Fruit fly (Drosophila melanogaster): ENCODE measurements around the gene CG9331.
A peak's percentile ranks its signal among the peaks of the same experiment; 100 is the strongest.

CG9331 gene

dm6 chr2L:20787271-20787791, 35.3 kb upstream of the CG9331 start, which contains the start of gene Pomp (continued):
- TF ChIP-seq cad (GFP tag; optimal IDR thresholded peaks at IDR 0.05) (no peak), CG15269 (tag; optimal IDR thresholded peaks at IDR 0.05) (peak; percentile 85), HLH3B (GFP tag; IDR thresholded peaks at IDR 0.05) (peak; percentile 85), CG1529 (GFP tag; optimal IDR thresholded peaks at IDR 0.05) (peak; percentile 66), zf30C (GFP tag; optimal IDR thresholded peaks at IDR 0.05) (peak; percentile 0), sima (GFP tag; optimal IDR thresholded peaks at IDR 0.05) (no peak), insv (GFP tag; optimal IDR thresholded peaks at IDR 0.05) (peak in 1 of 2 experiments; percentile 58), eyg (GFP tag; optimal IDR thresholded peaks at IDR 0.05) (peak; percentile 2), Dbx (GFP tag; IDR thresholded peaks at IDR 0.05) (peak; percentile 81; the same call in 2 of the 3 replicates), psq (GFP tag; optimal IDR thresholded peaks at IDR 0.05) (peak; percentile 29), CG14014 (GFP tag; IDR thresholded peaks at IDR 0.05) (peak; percentile 86), CG32767 (GFP tag; IDR thresholded peaks at IDR 0.05) (peak; percentile 53; the same call in 1 of the 2 replicates), Drgx (GFP tag; IDR thresholded peaks at IDR 0.05) (peak; percentile 82), CG15011 (GFP tag; optimal IDR thresholded peaks at IDR 0.05) (peak; percentile 80), sob (GFP tag; IDR thresholded peaks at IDR 0.05) (peak; percentile 94), CG7987 (GFP tag; optimal IDR thresholded peaks at IDR 0.05) (peak; percentile 80), ken (GFP tag; IDR thresholded peaks at IDR 0.05) (peak; percentile 85), CG9797 (GFP tag; optimal IDR thresholded peaks at IDR 0.05) (peak; percentile 22), fu2 (GFP tag; optimal IDR thresholded peaks at IDR 0.05) (peak; percentile 42), CG1602 (GFP tag; optimal IDR thresholded peaks at IDR 0.05) (peak; percentile 79), nerfin-2 (GFP tag; IDR thresholded peaks at IDR 0.05; ENCODE audit: partially characterized antibody) (0 out of 2 replicates have a peak, but pooled peaks have one; percentile 35), vfl (GFP tag; optimal IDR thresholded peaks at IDR 0.05) (peak; percentile 74), CG4617 (GFP tag; optimal IDR thresholded peaks at IDR 0.05; ENCODE audit: borderline replicate concordance) (peak; percentile 60), CG16815 (GFP tag; optimal IDR thresholded peaks at IDR 0.05) (peak; percentile 70), Nf-YB (GFP tag; optimal IDR thresholded peaks at IDR 0.05) (peak; percentile 61), CG11456 (GFP tag; IDR thresholded peaks at IDR 0.05) (peak; percentile 90), wor (GFP tag; IDR thresholded peaks at IDR 0.05) (peak; percentile 60), CG5180 (GFP tag; optimal IDR thresholded peaks at IDR 0.05) (peak; percentile 53), danr (GFP tag; IDR thresholded peaks at IDR 0.05) (peak; percentile 77; the same call in 1 of the 2 replicates), C15 (GFP tag; IDR thresholded peaks at IDR 0.05) (peak; percentile 80; the same call in 1 of the 3 replicates), HLH54F (GFP tag; optimal IDR thresholded peaks at IDR 0.05) (peak; percentile 62), wek (GFP tag; optimal IDR thresholded peaks at IDR 0.05) (peak; percentile 56), B-H2 (GFP tag; optimal IDR thresholded peaks at IDR 0.05) (peak; percentile 49), CG15514 (GFP tag; optimal IDR thresholded peaks at IDR 0.05) (peak; percentile 88), CG15601 (tag; optimal IDR thresholded peaks at IDR 0.05) (peak; percentile 74), CG16779 (GFP tag; IDR thresholded peaks at IDR 0.05) (peak; percentile 72), CG16863 (GFP tag; optimal IDR thresholded peaks at IDR 0.05) (peak; percentile 97), Dip2 (GFP tag; IDR thresholded peaks at IDR 0.05) (peak; percentile 37; the same call in 1 of the 2 replicates), CG4424 (GFP tag; optimal IDR thresholded peaks at IDR 0.05) (peak; percentile 84), Usf (GFP tag; optimal IDR thresholded peaks at IDR 0.05) (peak; percentile 27), sim (GFP tag; IDR thresholded peaks at IDR 0.05) (peak; percentile 80), Fer2 (tag; optimal IDR thresholded peaks at IDR 0.05) (peak; percentile 18), hkb (optimal IDR thresholded peaks at IDR 0.05) (no peak), hkb (GFP tag; IDR thresholded peaks at IDR 0.05) (peak; percentile 88), mam (GFP tag; optimal IDR thresholded peaks at IDR 0.05) (peak; percentile 76), Optix (GFP tag; IDR thresholded peaks at IDR 0.05) (peak; percentile 67; the same call in 1 of the 3 replicates), Awh (GFP tag; IDR thresholded peaks at IDR 0.05) (peak; percentile 79), CG18262 (tag; optimal IDR thresholded peaks at IDR 0.05) (peak; percentile 90), CG15479 (GFP tag; optimal IDR thresholded peaks at IDR 0.05) (no peak), CG11093 (GFP tag; IDR thresholded peaks at IDR 0.05) (peak; percentile 81), Spps (tag; optimal IDR thresholded peaks at IDR 0.05) (peak; percentile 73)

All from whole organism, embryonic.